Fruit fly (Drosophila melanogaster): ENCODE results near the gene CG10479.

CG10479 gene

DNA sequence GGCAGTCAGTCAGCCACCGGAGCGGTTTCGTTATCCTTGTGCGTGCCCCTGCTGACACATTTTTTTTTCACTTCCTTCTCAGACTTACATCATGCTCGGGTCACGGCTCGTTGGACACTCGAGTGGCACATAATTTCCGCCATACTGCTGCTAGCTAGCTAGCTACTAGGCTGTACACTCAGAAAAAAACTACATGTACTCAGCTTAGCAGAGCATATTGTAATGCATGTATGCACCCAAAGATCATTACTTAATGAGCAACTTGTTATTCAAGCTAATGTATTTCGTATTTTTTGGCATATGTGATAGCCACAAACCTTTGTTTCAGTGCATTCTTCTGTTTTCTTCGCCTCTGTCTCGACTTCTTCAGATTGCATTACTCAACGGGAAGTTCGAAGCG lies 11.4 kb downstream of the CG10479 start (continued):
- TF ChIP-seq kni (GFP tag; optimal IDR thresholded peaks at IDR 0.05) (no peak), jing (GFP tag; optimal IDR thresholded peaks at IDR 0.05) (no peak), en (GFP tag; optimal IDR thresholded peaks at IDR 0.05) (no peak), CG10462 (GFP tag; optimal IDR thresholded peaks at IDR 0.05) (peak; percentile 14), CG10959 (GFP tag; IDR thresholded peaks at IDR 0.05) (no peak), cad (GFP tag; optimal IDR thresholded peaks at IDR 0.05) (no peak), CG16863 (GFP tag; optimal IDR thresholded peaks at IDR 0.05) (peak; percentile 21), dm (GFP tag; optimal IDR thresholded peaks at IDR 0.05) (no peak), CG1603 (tag; optimal IDR thresholded peaks at IDR 0.05) (peak; percentile 32), psq (GFP tag; optimal IDR thresholded peaks at IDR 0.05) (no peak), aop (GFP tag; IDR thresholded peaks at IDR 0.05) (no peak), CG9727 (GFP tag; optimal IDR thresholded peaks at IDR 0.05) (peak; percentile 18), ftz-f1 (GFP tag; optimal IDR thresholded peaks at IDR 0.05) (no peak), CG10543 (GFP tag; optimal IDR thresholded peaks at IDR 0.05) (no peak), H15 (GFP tag; IDR thresholded peaks at IDR 0.05) (no peak), Ptx1 (GFP tag; IDR thresholded peaks at IDR 0.05) (no peak), CG11247 (GFP tag; IDR thresholded peaks at IDR 0.05) (no peak), az2 (GFP tag; optimal IDR thresholded peaks at IDR 0.05) (no peak), CG3838 (GFP tag; optimal IDR thresholded peaks at IDR 0.05) (no peak), CG16815 (GFP tag; optimal IDR thresholded peaks at IDR 0.05) (no peak), Trl (optimal IDR thresholded peaks at IDR 0.05) (no peak), Trl (GFP tag; optimal IDR thresholded peaks at IDR 0.05) (no peak), CG10565 (GFP tag; optimal IDR thresholded peaks at IDR 0.05) (no peak), Chrac-16 (GFP tag; optimal IDR thresholded peaks at IDR 0.05) (no peak), Antp (GFP tag; optimal IDR thresholded peaks at IDR 0.05) (no peak), CG7839 (tag; optimal IDR thresholded peaks at IDR 0.05) (peak; percentile 1), CG4404 (GFP tag; IDR thresholded peaks at IDR 0.05) (peak; percentile 43), Doc3 (GFP tag; IDR thresholded peaks at IDR 0.05; ENCODE audit: partially characterized antibody) (no peak), peb (GFP tag; IDR thresholded peaks at IDR 0.05) (no peak), sens (GFP tag) (peak; percentile 82), phol (tag; optimal IDR thresholded peaks at IDR 0.05) (no peak), Rfx (GFP tag; IDR thresholded peaks at IDR 0.05) (0 out of 2 replicates have a peak, but pooled peaks have one; percentile 5), Xbp1 (GFP tag; optimal IDR thresholded peaks at IDR 0.05) (peak; percentile 19), CG32772 (GFP tag; IDR thresholded peaks at IDR 0.05) (0 out of 2 replicates have a peak, but pooled peaks have one; percentile 14), Aef1 (GFP tag; IDR thresholded peaks at IDR 0.05) (no peak)

DNA sequence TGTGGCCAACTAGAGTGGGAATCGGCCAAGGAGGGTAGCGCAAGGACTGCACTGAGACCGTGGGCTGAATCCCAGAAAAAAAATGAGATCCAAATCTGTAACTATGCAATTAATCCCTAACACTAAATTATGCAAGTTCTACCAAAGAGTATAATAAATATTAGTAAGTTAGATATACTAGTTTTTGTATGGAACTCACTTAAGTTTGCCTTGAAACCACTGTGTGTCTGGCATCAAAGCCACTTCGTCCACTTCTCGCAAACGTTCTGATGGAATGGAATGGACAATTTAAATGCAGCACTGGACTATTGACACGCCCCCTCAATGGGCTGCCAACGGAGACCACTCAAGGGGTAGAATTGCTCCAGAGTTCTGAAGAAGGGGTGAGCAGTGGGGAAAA lies 17.7 kb downstream of the CG10479 start:
- TF ChIP-seq CG10366 (GFP tag; IDR thresholded peaks at IDR 0.05) (no peak), insv (GFP tag; optimal IDR thresholded peaks at IDR 0.05) (no peak), vfl (GFP tag; optimal IDR thresholded peaks at IDR 0.05) (no peak), Ets65A (GFP tag) (peak; percentile 33), CG2129 (GFP tag; IDR thresholded peaks at IDR 0.05; ENCODE audit: partially characterized antibody) (no peak), sens (GFP tag) (peak; percentile 35), gcm (GFP tag; optimal IDR thresholded peaks at IDR 0.05) (no peak)

DNA sequence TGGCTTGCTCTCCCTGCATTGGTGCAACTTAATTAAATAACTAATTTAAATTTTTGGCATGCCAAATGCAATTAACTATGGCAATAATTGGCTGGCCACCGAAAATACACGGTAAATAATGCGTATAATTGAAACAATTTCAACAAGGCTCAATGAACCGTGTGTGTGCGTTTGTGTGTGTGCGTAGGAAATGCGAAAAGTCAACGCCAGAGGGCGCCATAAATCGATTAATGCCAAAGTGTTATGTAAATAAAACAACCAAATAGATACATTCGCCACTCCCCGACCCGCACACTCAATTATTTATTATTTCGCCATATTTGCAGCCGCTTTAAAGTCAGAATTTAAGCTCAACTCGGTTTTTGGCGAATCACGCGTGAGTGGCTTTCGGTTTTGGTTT lies 18.6 kb downstream of the CG10479 start:
- TF ChIP-seq Opbp (GFP tag; IDR thresholded peaks at IDR 0.05; ENCODE audit: partially characterized antibody): no peak
- 0 out of 2 replicates have a peak, but pooled peaks have one; percentile 6 for TF ChIP-seq onecut (GFP tag; IDR thresholded peaks at IDR 0.05)
- peak in 1 of 2 experiments; percentile 20 for TF ChIP-seq tll (GFP tag; optimal IDR thresholded peaks at IDR 0.05)
- TF ChIP-seq sens (GFP tag): peak; percentile 32
- TF ChIP-seq CTCF (GFP tag; optimal IDR thresholded peaks at IDR 0.05): peak; percentile 73
- peak; percentile 61 for TF ChIP-seq Ets65A (GFP tag)
- no peak for TF ChIP-seq Nf-YB (GFP tag; optimal IDR thresholded peaks at IDR 0.05)

Data from whole organism, embryonic.